Fruit fly (Drosophila melanogaster): ENCODE measurements around the gene mRpL3.

dm6 chrX:15733192-15733892 is 27.7 kb upstream of the mRpL3 start:
- no peak for TF ChIP-seq bab1 (GFP tag; optimal IDR thresholded peaks at IDR 0.05)
- TF ChIP-seq CG7101 (tag; optimal IDR thresholded peaks at IDR 0.05) = peak; percentile 42
- no peak for TF ChIP-seq pad (GFP tag; optimal IDR thresholded peaks at IDR 0.05)
- TF ChIP-seq CG33017 (tag; optimal IDR thresholded peaks at IDR 0.05) = no peak
- TF ChIP-seq CG11617 (GFP tag; optimal IDR thresholded peaks at IDR 0.05) = no peak
- TF ChIP-seq cnc (optimal IDR thresholded peaks at IDR 0.05) = no peak
- TF ChIP-seq CG5204 (GFP tag; optimal IDR thresholded peaks at IDR 0.05) = no peak
- TF ChIP-seq Clk (GFP tag; optimal IDR thresholded peaks at IDR 0.05) = no peak
- TF ChIP-seq tj (GFP tag; optimal IDR thresholded peaks at IDR 0.05) = no peak

All from whole organism, adult.